Fruit fly (Drosophila melanogaster) whole organism, pupa: Measurements from ENCODE around the gene CG1105.

Source experiments
- CG13204 ChIP-seq: fragments of 200-800 bp; sonication (Bioruptor generic); optimal IDR thresholded peaks from 2 replicates; lab custom pipeline; 2018; ENCODE audit warnings: missing biosample characterization, mild to moderate bottlenecking, missing genetic modification characterization, moderate library complexity
- CG17806 ChIP-seq: fragments of 200-800 bp; sonication (Bioruptor generic); optimal IDR thresholded peaks from 2 replicates; lab custom pipeline; 2018; ENCODE audit warnings: missing biosample characterization, mild to moderate bottlenecking, missing genetic modification characterization, moderate library complexity
- CG34367 ChIP-seq: fragments of 200-800 bp; sonication (Bioruptor generic); optimal IDR thresholded peaks from 2 replicates; lab custom pipeline; 2018; ENCODE audit warnings: missing biosample characterization, mild to moderate bottlenecking, missing genetic modification characterization
- CG8159 ChIP-seq: fragments of 200-800 bp; sonication (Bioruptor generic); optimal IDR thresholded peaks from 3 replicates; lab custom pipeline; 2018; ENCODE audit warnings: missing biosample characterization, mild to moderate bottlenecking, missing genetic modification characterization, moderate library complexity
- D1 ChIP-seq: fragments of 200-800 bp; sonication (Bioruptor generic); optimal IDR thresholded peaks from 2 replicates; lab custom pipeline; 2018; ENCODE audit warnings: missing biosample characterization, mild to moderate bottlenecking, missing genetic modification characterization, moderate library complexity
- EcR ChIP-seq: fragments of 200-800 bp; sonication (Bioruptor generic); optimal IDR thresholded peaks from 3 replicates; lab custom pipeline; 2019; ENCODE audit warnings: missing biosample characterization, missing genetic modification characterization, mild to moderate bottlenecking, moderate library complexity, missing genetic modification reagents
- Ets98B ChIP-seq: fragments of 200-800 bp; sonication (Bioruptor generic); IDR thresholded peaks from 2 replicates; pipeline ENCODE4 v1.3.6; 2022; ENCODE audit warnings: missing biosample characterization, missing genetic modification characterization
- Pif1A ChIP-seq: fragments of 200-800 bp; sonication (Bioruptor generic); optimal IDR thresholded peaks from 3 replicates; lab custom pipeline; 2016; ENCODE audit warnings: missing biosample characterization, missing genetic modification characterization
- Pif1B ChIP-seq: fragments of 200-800 bp; sonication (Bioruptor generic); optimal IDR thresholded peaks from 3 replicates; lab custom pipeline; 2016; ENCODE audit warnings: missing biosample characterization, missing genetic modification characterization
- Snoo ChIP-seq: fragments of 200-800 bp; sonication (Bioruptor generic); optimal IDR thresholded peaks from 3 replicates; lab custom pipeline; 2017; ENCODE audit warnings: missing biosample characterization, mild to moderate bottlenecking, missing genetic modification characterization, inconsistent platforms
- gl ChIP-seq: fragments of 200-800 bp; sonication (Bioruptor generic); optimal IDR thresholded peaks from 2 replicates; lab custom pipeline; 2018; ENCODE audit warnings: missing biosample characterization, mild to moderate bottlenecking, missing genetic modification characterization
- rn ChIP-seq: fragments of 200-800 bp; sonication (Bioruptor generic); IDR thresholded peaks from 2 replicates; pipeline ENCODE4 v1.3.6; 2022; ENCODE audit warnings: missing biosample characterization, missing genetic modification characterization

DNA sequence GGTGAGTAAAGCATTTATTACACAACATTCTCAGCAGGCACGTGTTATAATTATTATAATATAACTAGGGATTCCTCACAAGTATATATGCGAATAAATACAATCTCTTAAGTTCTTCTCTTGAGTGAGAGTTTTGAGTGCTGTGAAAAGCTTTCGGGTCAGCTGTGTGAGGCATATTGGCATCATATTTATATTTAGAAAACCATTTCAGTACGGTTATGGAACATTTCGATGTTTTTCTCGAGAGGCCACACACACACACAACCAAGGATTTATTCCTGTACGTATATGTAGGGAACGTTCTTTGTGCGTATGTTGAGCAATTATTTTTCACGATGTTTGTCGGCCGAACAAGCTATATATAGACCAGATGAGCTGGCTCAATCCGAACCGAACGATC is 46.0 kb upstream of the CG1105 start:
- TF ChIP-seq Snoo (tag; lab: Kevin White, UChicago) = no peak
- no peak for TF ChIP-seq CG17806 (tag; lab: Kevin White, UChicago)
- TF ChIP-seq CG8159 = no peak
- no peak for TF ChIP-seq EcR (GFP tag; lab: Kevin White, UChicago)
- TF ChIP-seq Pif1B (GFP tag; lab: Kevin White, UChicago) = no peak
- no peak for TF ChIP-seq Ets98B
- no peak for TF ChIP-seq rn (GFP tag; lab: Robert Waterston, UW)
- TF ChIP-seq gl (tag; lab: Kevin White, UChicago) = no peak
- no peak for TF ChIP-seq CG13204
- no peak for TF ChIP-seq CG34367 (tag; lab: Kevin White, UChicago)
- no peak for TF ChIP-seq D1 (tag; lab: Kevin White, UChicago)
- no peak for TF ChIP-seq Pif1A (GFP tag; lab: Kevin White, UChicago)
